Fruit fly (Drosophila melanogaster) whole organism, embryonic: ENCODE results near the gene CG17959.

Experiments
- Atf-2 ChIP-seq: fragments of 200-800 bp; sonication (Bioruptor generic); optimal IDR thresholded peaks from 2 replicates; lab custom pipeline; 2016; ENCODE audit warnings: missing biosample characterization, missing genetic modification characterization
- Blimp-1 ChIP-seq: fragments of 200-800 bp; sonication (Bioruptor generic); optimal IDR thresholded peaks from 3 replicates; lab custom pipeline; 2018; ENCODE audit warnings: missing biosample characterization, missing genetic modification characterization, mild to moderate bottlenecking, moderate library complexity, missing genetic modification reagents
- CG10147 ChIP-seq: fragments of 200-800 bp; sonication (Bioruptor generic); optimal IDR thresholded peaks from 2 replicates; lab custom pipeline; 2019; ENCODE audit warnings: missing biosample characterization, mild to moderate bottlenecking, missing genetic modification characterization, moderate library complexity
- CG11085 ChIP-seq: fragments of 200-800 bp; sonication (Bioruptor generic); IDR thresholded peaks from 2 replicates; pipeline ENCODE4 v1.3.6; 2022; ENCODE audit warnings: missing biosample characterization, missing genetic modification characterization
- CG11504 ChIP-seq: fragments of 200-800 bp; sonication (Bioruptor generic); optimal IDR thresholded peaks from 3 replicates; lab custom pipeline; 2019; ENCODE audit warnings: missing biosample characterization, mild to moderate bottlenecking, missing genetic modification characterization, moderate library complexity
- CG12769 ChIP-seq: fragments of 200-800 bp; sonication (Bioruptor generic); optimal IDR thresholded peaks from 2 replicates; lab custom pipeline; 2019; ENCODE audit warnings: missing biosample characterization, mild to moderate bottlenecking, missing genetic modification characterization, moderate library complexity
- CG12942 ChIP-seq: fragments of 200-800 bp; sonication (Bioruptor generic); optimal IDR thresholded peaks from 3 replicates; lab custom pipeline; 2016; ENCODE audit warnings: missing biosample characterization, missing genetic modification characterization
- CG14860 ChIP-seq: fragments of 200-800 bp; sonication (Bioruptor generic); IDR thresholded peaks from 3 replicates; pipeline ENCODE4 v1.3.6; 2022; ENCODE audit warnings: missing biosample characterization, missing genetic modification characterization; ENCODE audit not compliant: partially characterized antibody
- CG15269 ChIP-seq: fragments of 200-800 bp; sonication (Bioruptor generic); optimal IDR thresholded peaks from 2 replicates; lab custom pipeline; 2018; ENCODE audit warnings: missing biosample characterization, mild to moderate bottlenecking, missing genetic modification characterization, moderate library complexity
- CG15696 ChIP-seq: fragments of 200-800 bp; sonication (Bioruptor generic); optimal IDR thresholded peaks from 2 replicates; lab custom pipeline; 2019; ENCODE audit warnings: missing biosample characterization, mild to moderate bottlenecking, missing genetic modification characterization, moderate library complexity
- CG18599 ChIP-seq: fragments of 200-800 bp; sonication (Bioruptor generic); optimal IDR thresholded peaks from 3 replicates; lab custom pipeline; 2017; ENCODE audit warnings: missing biosample characterization, missing genetic modification characterization, mild to moderate bottlenecking, moderate library complexity, missing genetic modification reagents
- CG2678 ChIP-seq: fragments of 200-800 bp; sonication (Bioruptor generic); optimal IDR thresholded peaks from 3 replicates; lab custom pipeline; 2019; ENCODE audit warnings: missing biosample characterization, mild to moderate bottlenecking, missing genetic modification characterization, moderate library complexity
- CG3163 ChIP-seq: fragments of 200-800 bp; sonication (Bioruptor generic); optimal IDR thresholded peaks from 3 replicates; lab custom pipeline; 2016; ENCODE audit warnings: missing biosample characterization, missing genetic modification characterization
- CG3847 ChIP-seq: fragments of 200-800 bp; sonication (Bioruptor generic); IDR thresholded peaks from 2 replicates; pipeline ENCODE4 v1.3.6; 2022; ENCODE audit warnings: missing biosample characterization, missing genetic modification characterization
- CG7963 ChIP-seq: fragments of 200-800 bp; sonication (Bioruptor generic); IDR thresholded peaks from 3 replicates; pipeline ENCODE4 v1.3.6; 2022; ENCODE audit warnings: missing biosample characterization, missing genetic modification characterization; ENCODE audit not compliant: partially characterized antibody
- D19B ChIP-seq: fragments of 200-800 bp; sonication (Bioruptor generic); optimal IDR thresholded peaks from 2 replicates; lab custom pipeline; 2017; ENCODE audit warnings: missing biosample characterization, mild to moderate bottlenecking, missing genetic modification characterization
- Fer3 ChIP-seq: fragments of 200-800 bp; sonication (Bioruptor generic); optimal IDR thresholded peaks from 2 replicates; lab custom pipeline; 2018; ENCODE audit warnings: missing biosample characterization, mild to moderate bottlenecking, missing genetic modification characterization, moderate library complexity
- HLH54F ChIP-seq: fragments of 200-800 bp; sonication (Bioruptor generic); optimal IDR thresholded peaks from 3 replicates; lab custom pipeline; 2016; ENCODE audit warnings: missing biosample characterization, missing genetic modification characterization
- HmgD ChIP-seq: fragments of 200-800 bp; sonication (Bioruptor generic); optimal IDR thresholded peaks from 3 replicates; lab custom pipeline; 2016; ENCODE audit warnings: missing biosample characterization, missing genetic modification characterization
- Hr51 ChIP-seq, 2 experiments: fragments of 200-800 bp; sonication (Bioruptor generic); optimal IDR thresholded peaks; 2 replicates in 1 of 2; 3 replicates in 1 of 2; lab custom pipeline; 2016 to 2018; ENCODE audit warnings: missing biosample characterization in 2 of 2, missing genetic modification characterization in 2 of 2, mild to moderate bottlenecking in 1 of 2, moderate library complexity in 1 of 2
- Kr ChIP-seq: fragments of 200-800 bp; sonication (Bioruptor generic); optimal IDR thresholded peaks from 2 replicates; lab custom pipeline; 2017; ENCODE audit warnings: missing biosample characterization, mild to moderate bottlenecking, missing genetic modification characterization
- Oaz ChIP-seq: fragments of 200-800 bp; sonication (Bioruptor generic); IDR thresholded peaks from 2 replicates; pipeline ENCODE4 v1.3.6; 2022; ENCODE audit warnings: missing biosample characterization, missing genetic modification characterization
- Oli ChIP-seq: fragments of 200-800 bp; sonication (Bioruptor generic); optimal IDR thresholded peaks from 2 replicates; lab custom pipeline; 2018; ENCODE audit warnings: missing biosample characterization, mild to moderate bottlenecking, missing genetic modification characterization, moderate library complexity
- Ptx1 ChIP-seq: fragments of 200-800 bp; sonication (Bioruptor generic); IDR thresholded peaks from 2 replicates; pipeline ENCODE4 v1.3.6; 2022; ENCODE audit warnings: missing biosample characterization, missing genetic modification characterization
- Scr ChIP-seq: fragments of 200-800 bp; sonication (Bioruptor generic); IDR thresholded peaks from 2 replicates; pipeline ENCODE4 v1.3.6; 2022; ENCODE audit warnings: missing biosample characterization, missing genetic modification characterization; ENCODE audit not compliant: partially characterized antibody
- Sox102F ChIP-seq: fragments of 200-800 bp; sonication (Bioruptor generic); optimal IDR thresholded peaks from 2 replicates; lab custom pipeline; 2018; ENCODE audit warnings: missing biosample characterization, mild to moderate bottlenecking, missing genetic modification characterization, moderate library complexity
- TFAM ChIP-seq: fragments of 200-800 bp; sonication (Bioruptor generic); optimal IDR thresholded peaks from 2 replicates; lab custom pipeline; 2017; ENCODE audit warnings: missing biosample characterization, missing genetic modification characterization, inconsistent platforms
- az2 ChIP-seq: fragments of 200-800 bp; sonication (Bioruptor generic); optimal IDR thresholded peaks from 3 replicates; lab custom pipeline; 2016; ENCODE audit warnings: missing biosample characterization, missing genetic modification characterization
- bcd ChIP-seq: fragments of 200-800 bp; sonication (Bioruptor generic); optimal IDR thresholded peaks from 2 replicates; lab custom pipeline; 2017; ENCODE audit warnings: missing biosample characterization, mild to moderate bottlenecking, missing genetic modification characterization
- br ChIP-seq: fragments of >200 bp; optimal IDR thresholded peaks from 2 replicates; lab custom pipeline; 2017
- btn ChIP-seq: fragments of 200-800 bp; sonication (Bioruptor generic); optimal IDR thresholded peaks from 2 replicates; lab custom pipeline; 2016; ENCODE audit warnings: missing biosample characterization, missing genetic modification characterization
- caup ChIP-seq: fragments of 200-800 bp; sonication (Bioruptor generic); optimal IDR thresholded peaks from 3 replicates; lab custom pipeline; 2017; ENCODE audit warnings: missing biosample characterization, mild to moderate bottlenecking, missing genetic modification characterization, moderate library complexity; ENCODE audit not compliant: severe bottlenecking
- ci ChIP-seq: fragments of 200-800 bp; sonication (Bioruptor generic); IDR thresholded peaks from 3 replicates; pipeline ENCODE4 v1.3.6; 2022; ENCODE audit warnings: missing biosample characterization, missing genetic modification characterization
- danr ChIP-seq: fragments of 200-800 bp; sonication (Bioruptor generic); IDR thresholded peaks from 2 replicates; pipeline ENCODE4 v1.3.6; 2022; ENCODE audit warnings: missing biosample characterization, missing genetic modification characterization
- emc ChIP-seq: fragments of 200-800 bp; sonication (Bioruptor generic); optimal IDR thresholded peaks from 2 replicates; lab custom pipeline; 2016; ENCODE audit warnings: missing biosample characterization, missing genetic modification characterization
- fd3F ChIP-seq: fragments of 200-800 bp; sonication (Bioruptor generic); optimal IDR thresholded peaks from 2 replicates; lab custom pipeline; 2018; ENCODE audit warnings: missing biosample characterization, mild to moderate bottlenecking, missing genetic modification characterization, moderate library complexity
- gro ChIP-seq: fragments of 200-800 bp; sonication (Bioruptor generic); optimal IDR thresholded peaks from 2 replicates; lab custom pipeline; 2016; ENCODE audit warnings: missing biosample characterization, missing genetic modification characterization
- hkb ChIP-seq, 2 experiments: fragments of 200-800 bp in 1 of 2; fragments of >200 bp in 1 of 2; sonication (Bioruptor generic) in 1 of 2; IDR thresholded peaks in 1 of 2; optimal IDR thresholded peaks in 1 of 2; 2 replicates each; pipeline versions ENCODE4 v1.3.6 to Lab custom; 2017 to 2022; ENCODE audit warnings: missing biosample characterization in 1 of 2, missing genetic modification characterization in 1 of 2
- lmd ChIP-seq: fragments of 200-800 bp; sonication (Bioruptor generic); IDR thresholded peaks from 2 replicates; pipeline ENCODE4 v1.3.6; 2022; ENCODE audit warnings: missing biosample characterization, missing genetic modification characterization
- lov ChIP-seq, 2 experiments: fragments of 200-800 bp in 1 of 2; fragments of >200 bp in 1 of 2; sonication (Bioruptor generic) in 1 of 2; IDR thresholded peaks in 1 of 2; optimal IDR thresholded peaks in 1 of 2; 2 replicates in 1 of 2; 3 replicates in 1 of 2; pipeline versions ENCODE4 v1.3.6 to Lab custom; 2017 to 2022; ENCODE audit warnings: missing biosample characterization in 1 of 2, missing genetic modification characterization in 1 of 2
- mam ChIP-seq: fragments of 200-800 bp; sonication (Bioruptor generic); optimal IDR thresholded peaks from 3 replicates; lab custom pipeline; 2016; ENCODE audit warnings: missing biosample characterization, missing genetic modification characterization
- mirr ChIP-seq: fragments of 200-800 bp; sonication (Bioruptor generic); optimal IDR thresholded peaks from 3 replicates; lab custom pipeline; 2018; ENCODE audit warnings: missing biosample characterization, mild to moderate bottlenecking, missing genetic modification characterization
- nom ChIP-seq: fragments of 200-800 bp; sonication (Bioruptor generic); optimal IDR thresholded peaks from 2 replicates; lab custom pipeline; 2017; ENCODE audit warnings: missing biosample characterization, missing genetic modification characterization, mild to moderate bottlenecking, moderate library complexity, missing genetic modification reagents
- p53 ChIP-seq: fragments of 200-800 bp; sonication (Bioruptor generic); optimal IDR thresholded peaks from 2 replicates; lab custom pipeline; 2016; ENCODE audit warnings: missing biosample characterization, missing genetic modification characterization
- pho ChIP-seq: fragments of 200-800 bp; sonication (Bioruptor generic); optimal IDR thresholded peaks from 2 replicates; lab custom pipeline; 2016; ENCODE audit warnings: missing biosample characterization, missing genetic modification characterization
- seq ChIP-seq: fragments of 200-800 bp; sonication (Bioruptor generic); IDR thresholded peaks from 2 replicates; pipeline ENCODE4 v1.3.6; 2022; ENCODE audit warnings: missing biosample characterization, missing genetic modification characterization
- tap ChIP-seq: fragments of 200-800 bp; optimal IDR thresholded peaks from 3 replicates; lab custom pipeline; 2019; ENCODE audit warnings: missing biosample characterization, mild to moderate bottlenecking, missing genetic modification characterization, moderate library complexity

Gene CG17959

DNA sequence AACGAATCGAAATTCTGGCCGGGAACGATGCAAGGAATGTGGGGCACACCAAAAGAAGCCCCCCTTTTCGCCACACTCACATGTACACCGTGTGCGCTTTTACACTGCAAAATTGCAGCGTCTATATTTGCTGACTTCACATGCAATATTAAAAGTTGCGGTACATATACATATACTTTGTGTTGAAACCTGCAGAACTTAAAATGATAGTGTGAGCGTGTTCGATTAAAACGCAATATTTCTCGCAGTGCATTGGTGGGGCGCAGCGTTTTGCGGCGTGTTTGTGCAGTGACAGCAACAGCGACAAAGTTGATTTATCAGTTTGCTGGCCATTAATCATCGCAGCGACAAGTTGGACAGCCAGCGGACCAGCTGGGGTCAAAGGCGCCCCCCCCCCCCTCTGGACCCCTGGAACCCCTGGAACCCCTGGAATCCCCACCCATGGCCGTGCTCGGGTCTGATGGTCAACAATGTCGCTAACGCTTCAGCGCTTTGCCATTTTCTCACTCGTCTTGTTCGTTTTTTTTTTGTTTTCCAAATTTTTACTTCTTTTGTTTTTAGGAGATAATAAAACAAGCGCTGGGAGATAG lies 39.7 kb upstream of the CG17959 start (continued):
- peak; percentile 6 for TF ChIP-seq Oli (tag; lab: Kevin White, UChicago)
- TF ChIP-seq fd3F (GFP tag; lab: Kevin White, UChicago) = no peak
- TF ChIP-seq lov (optimal IDR thresholded peaks at IDR 0.05; lab: Kevin White, UChicago) = no peak
- TF ChIP-seq lov (GFP tag; IDR thresholded peaks at IDR 0.05; lab: Robert Waterston, UW) = no peak
- TF ChIP-seq CG2678 (tag; lab: Kevin White, UChicago) = peak; percentile 4
- no peak for TF ChIP-seq HLH54F
- TF ChIP-seq Sox102F (GFP tag; lab: Kevin White, UChicago) = peak; percentile 49
- no peak for TF ChIP-seq CG11085 (GFP tag; lab: Robert Waterston, UW)
- no peak for TF ChIP-seq gro (GFP tag; lab: Kevin White, UChicago)
- TF ChIP-seq CG12942 (GFP tag; lab: Kevin White, UChicago) = no peak
- TF ChIP-seq CG12769 (tag; lab: Kevin White, UChicago) = no peak
- TF ChIP-seq btn (GFP tag; lab: Kevin White, UChicago) = no peak
- no peak for TF ChIP-seq p53 (GFP tag; lab: Kevin White, UChicago)
- TF ChIP-seq danr (GFP tag; lab: Robert Waterston, UW) = no peak
- no peak for TF ChIP-seq TFAM (GFP tag; lab: Kevin White, UChicago)
- TF ChIP-seq hkb (optimal IDR thresholded peaks at IDR 0.05; lab: Kevin White, UChicago) = no peak
- no peak for TF ChIP-seq hkb (GFP tag; IDR thresholded peaks at IDR 0.05; lab: Robert Waterston, UW)
- no peak for TF ChIP-seq CG10147 (GFP tag; lab: Kevin White, UChicago)
- peak; percentile 37 for TF ChIP-seq CG11504

DNA sequence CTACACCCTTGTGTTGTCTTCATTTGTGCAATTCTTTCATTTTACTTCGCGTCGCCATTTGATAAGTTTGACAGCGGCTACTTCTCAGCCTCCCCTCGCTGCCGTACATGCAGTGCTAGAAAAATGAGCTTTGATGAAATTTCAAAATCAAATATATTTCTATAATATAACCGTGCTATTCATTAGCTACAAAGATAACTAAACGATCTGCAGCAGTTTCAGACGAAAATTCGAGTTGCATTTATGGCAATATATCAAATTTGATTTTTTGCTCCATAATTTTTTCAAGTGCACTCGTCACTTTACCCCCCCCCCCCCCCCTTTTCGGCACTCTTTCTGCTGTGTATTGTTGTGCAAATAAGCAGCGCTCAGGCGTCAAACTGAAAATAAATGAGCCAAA lies 34.3 kb upstream of the CG17959 start:
- no peak for TF ChIP-seq CG3847 (GFP tag; lab: Robert Waterston, UW)
- TF ChIP-seq az2 (GFP tag; lab: Kevin White, UChicago) = no peak
- no peak for TF ChIP-seq HmgD (GFP tag; lab: Kevin White, UChicago)
- TF ChIP-seq CG14860 = no peak
- no peak for TF ChIP-seq CG15696 (tag; lab: Kevin White, UChicago)
- TF ChIP-seq Hr51 (GFP tag; optimal IDR thresholded peaks at IDR 0.05; lab: Kevin White, UChicago) = peak in 1 of 2 experiments; percentile 17
- peak; percentile 45 for TF ChIP-seq CG18599 (GFP tag; lab: Kevin White, UChicago)
- no peak for TF ChIP-seq Scr
- TF ChIP-seq bcd (GFP tag; lab: Kevin White, UChicago) = no peak
- no peak for TF ChIP-seq tap (tag; lab: Kevin White, UChicago)
- TF ChIP-seq mam (GFP tag; lab: Kevin White, UChicago) = no peak
- TF ChIP-seq seq (GFP tag; lab: Robert Waterston, UW) = 0 out of 2 replicates have a peak, but pooled peaks have one; percentile 12
- no peak for TF ChIP-seq nom (GFP tag; lab: Kevin White, UChicago)
- no peak for TF ChIP-seq mirr (GFP tag; lab: Kevin White, UChicago)
- TF ChIP-seq CG15269 (tag; lab: Kevin White, UChicago) = peak; percentile 15
- TF ChIP-seq br (lab: Kevin White, UChicago) = no peak
- TF ChIP-seq ci (GFP tag; lab: Robert Waterston, UW) = 0 out of 3 replicates have a peak, but pooled peaks have one; percentile 41
- TF ChIP-seq emc (GFP tag; lab: Kevin White, UChicago) = no peak
- no peak for TF ChIP-seq pho (GFP tag; lab: Kevin White, UChicago)
- no peak for TF ChIP-seq btn (GFP tag; lab: Kevin White, UChicago)
- no peak for TF ChIP-seq Kr
- TF ChIP-seq caup (GFP tag; lab: Kevin White, UChicago) = peak; percentile 20
- TF ChIP-seq Oaz = 0 out of 2 replicates have a peak, but pooled peaks have one; percentile 6
- TF ChIP-seq D19B (GFP tag; lab: Kevin White, UChicago) = no peak
- no peak for TF ChIP-seq CG3163 (GFP tag; lab: Kevin White, UChicago)
- TF ChIP-seq Blimp-1 = peak; percentile 21
- no peak for TF ChIP-seq CG7963 (GFP tag; lab: Robert Waterston, UW)
- peak; percentile 2 for TF ChIP-seq Fer3 (tag; lab: Kevin White, UChicago)
- 0 out of 2 replicates have a peak, but pooled peaks have one; percentile 22 for TF ChIP-seq Ptx1 (GFP tag; lab: Robert Waterston, UW)
- no peak for TF ChIP-seq Atf-2 (GFP tag; lab: Kevin White, UChicago)
- peak; percentile 30; the same call in 1 of the 2 replicates for TF ChIP-seq lmd (GFP tag; lab: Robert Waterston, UW)
